Worm (Caenorhabditis elegans): Measurements from ENCODE around the gene srx-93.
A peak's percentile ranks its signal among the peaks of the same experiment; 100 is the strongest.

Gene srx-93

DNA sequence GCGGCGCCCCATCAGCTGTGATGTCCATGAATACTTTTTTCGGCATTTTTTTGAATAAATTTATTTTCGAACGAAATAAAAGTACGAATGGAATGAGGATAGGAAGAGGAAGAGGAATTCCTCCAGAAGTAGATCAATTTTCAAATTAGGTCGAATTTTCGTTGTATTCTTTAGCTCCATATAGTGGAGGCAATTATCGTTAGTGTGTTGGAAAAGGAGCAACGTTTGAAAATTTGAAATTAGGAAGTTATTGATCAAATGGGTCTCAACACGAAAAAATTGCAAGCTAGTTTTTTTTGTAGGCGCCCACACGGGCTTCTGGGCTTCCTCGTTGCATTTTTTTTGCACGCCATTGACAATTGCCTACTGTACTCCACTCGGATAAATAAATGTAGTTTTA, 28.4 kb downstream of the srx-93 start, which contains the start of gene T22F3.12:
Gene T22F3.12 (minus strand): TSS at position 101 of the 400 bp plus-strand sequence.
- TF ChIP-seq nhr-12 (tag; optimal IDR thresholded peaks at IDR 0.05): no peak
- no peak for TF ChIP-seq skn-1 (tag; optimal IDR thresholded peaks at IDR 0.05)
- no peak for TF ChIP-seq lin-11 (tag; optimal IDR thresholded peaks at IDR 0.05)
- no peak for TF ChIP-seq zag-1 (tag; optimal IDR thresholded peaks at IDR 0.05)
- TF ChIP-seq nhr-23 (tag; optimal IDR thresholded peaks at IDR 0.05): no peak
- no peak for TF ChIP-seq lin-39 (tag; optimal IDR thresholded peaks at IDR 0.05)
- no peak for TF ChIP-seq unc-62 (GFP tag; optimal IDR thresholded peaks at IDR 0.05)
- no peak for TF ChIP-seq F13H6.1 (tag; optimal IDR thresholded peaks at IDR 0.05)
- TF ChIP-seq lin-13 (GFP tag; optimal IDR thresholded peaks at IDR 0.05): no peak
- no peak for TF ChIP-seq aly-2 (tag; optimal IDR thresholded peaks at IDR 0.05)
- TF ChIP-seq mdl-1 (tag; optimal IDR thresholded peaks at IDR 0.05): no peak
- TF ChIP-seq Y55F3AM.14 (GFP tag; optimal IDR thresholded peaks at IDR 0.05): no peak
- no peak for TF ChIP-seq nhr-21 (tag; optimal IDR thresholded peaks at IDR 0.05)
- no peak for TF ChIP-seq lsy-2 (tag; optimal IDR thresholded peaks at IDR 0.05)
- no peak for TF ChIP-seq nhr-77 (tag; optimal IDR thresholded peaks at IDR 0.05)
- no peak for TF ChIP-seq nhr-237 (tag; optimal IDR thresholded peaks at IDR 0.05)
- TF ChIP-seq alr-1 (tag; optimal IDR thresholded peaks at IDR 0.05): no peak
- TF ChIP-seq gmeb-1 (tag; optimal IDR thresholded peaks at IDR 0.05): no peak
- no peak for TF ChIP-seq peb-1 (tag; optimal IDR thresholded peaks at IDR 0.05)

DNA sequence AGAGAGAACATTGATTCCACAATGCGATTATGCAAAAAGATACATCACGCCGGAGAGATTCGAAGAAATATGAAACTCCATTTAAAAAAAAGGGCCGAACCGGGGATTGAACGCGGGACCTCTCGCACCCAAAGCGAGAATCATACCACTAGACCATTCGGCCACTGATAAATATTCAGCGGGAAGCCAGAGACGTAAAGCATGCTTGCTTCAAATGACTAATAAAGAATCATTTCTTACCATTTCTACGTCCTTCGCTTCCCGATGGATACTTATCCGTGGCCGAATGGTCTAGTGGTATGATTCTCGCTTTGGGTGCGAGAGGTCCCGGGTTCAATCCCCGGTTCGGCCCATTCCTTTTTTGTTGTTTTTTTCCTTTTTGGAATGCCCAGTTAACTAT, 32.3 kb downstream of the srx-93 start:
- TF ChIP-seq ceh-16 (tag; optimal IDR thresholded peaks at IDR 0.05): no peak
- TF ChIP-seq unc-55 (GFP tag; optimal IDR thresholded peaks at IDR 0.05): no peak
- no peak for TF ChIP-seq crh-2 (tag; optimal IDR thresholded peaks at IDR 0.05)
- no peak for TF ChIP-seq C34F6.9 (tag; optimal IDR thresholded peaks at IDR 0.05)
- TF ChIP-seq gmeb-1 (tag; optimal IDR thresholded peaks at IDR 0.05): no peak
- TF ChIP-seq dmd-4 (tag; optimal IDR thresholded peaks at IDR 0.05): no peak
- TF ChIP-seq mbf-1 (tag; optimal IDR thresholded peaks at IDR 0.05): no peak
- no peak for TF ChIP-seq R02D3.7 (tag; optimal IDR thresholded peaks at IDR 0.05)
- no peak for TF ChIP-seq nhr-25 (tag; optimal IDR thresholded peaks at IDR 0.05)
- no peak for TF ChIP-seq lsy-2 (tag; optimal IDR thresholded peaks at IDR 0.05)
- TF ChIP-seq mab-5 (tag; optimal IDR thresholded peaks at IDR 0.05): no peak
- no peak for TF ChIP-seq nhr-12 (tag; optimal IDR thresholded peaks at IDR 0.05)

DNA sequence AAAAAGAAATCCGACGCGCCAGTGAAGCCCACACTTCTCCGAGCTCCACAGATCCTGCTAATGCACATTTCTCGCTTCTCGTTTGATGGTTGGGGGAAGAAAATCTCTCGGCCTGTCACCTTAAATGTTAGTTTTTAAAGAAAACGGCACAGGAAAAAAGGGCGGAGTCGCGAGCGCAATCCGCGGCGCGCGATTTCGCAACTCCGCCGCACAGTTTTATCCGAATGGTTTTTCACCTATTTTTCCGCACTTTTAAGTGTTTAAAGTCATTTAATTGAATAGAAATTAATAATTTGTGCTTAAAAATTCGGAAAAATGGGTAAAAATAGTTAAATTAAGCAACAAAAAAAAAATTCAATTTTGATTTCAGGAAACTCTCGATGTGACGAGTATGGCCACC, 32.9 kb downstream of the srx-93 start:
- TF ChIP-seq F13H6.1 (tag; optimal IDR thresholded peaks at IDR 0.05) (peak; percentile 28), unc-55 (GFP tag; optimal IDR thresholded peaks at IDR 0.05) (peak; percentile 44), lsy-2 (tag; optimal IDR thresholded peaks at IDR 0.05) (peak in 1 of 2 experiments; percentile 32), gmeb-1 (tag; optimal IDR thresholded peaks at IDR 0.05) (peak; percentile 40), ztf-11 (tag; optimal IDR thresholded peaks at IDR 0.05) (no peak), sma-9 (GFP tag; optimal IDR thresholded peaks at IDR 0.05) (peak; percentile 32), sma-9 (tag; optimal IDR thresholded peaks at IDR 0.05) (no peak), Y55F3AM.14 (GFP tag; optimal IDR thresholded peaks at IDR 0.05) (no peak), nhr-23 (tag; optimal IDR thresholded peaks at IDR 0.05) (no peak), peb-1 (tag; optimal IDR thresholded peaks at IDR 0.05) (no peak), lin-13 (GFP tag; optimal IDR thresholded peaks at IDR 0.05) (peak; percentile 18), crh-2 (tag; optimal IDR thresholded peaks at IDR 0.05) (peak; percentile 21), dmd-4 (tag; optimal IDR thresholded peaks at IDR 0.05) (no peak), lin-11 (tag; optimal IDR thresholded peaks at IDR 0.05) (peak; percentile 37), sma-3 (GFP tag; optimal IDR thresholded peaks at IDR 0.05) (peak; percentile 28)

- peak; percentile 34 for TF ChIP-seq nhr-129 (tag; optimal IDR thresholded peaks at IDR 0.05)
- no peak for TF ChIP-seq elt-1 (tag; optimal IDR thresholded peaks at IDR 0.05)
- TF ChIP-seq unc-62 (GFP tag; optimal IDR thresholded peaks at IDR 0.05): no peak
- no peak for TF ChIP-seq fos-1 (tag; optimal IDR thresholded peaks at IDR 0.05)
- TF ChIP-seq lin-13 (GFP tag; optimal IDR thresholded peaks at IDR 0.05): no peak
- TF ChIP-seq lsy-2 (tag; optimal IDR thresholded peaks at IDR 0.05): peak in 1 of 2 experiments; percentile 27
- no peak for TF ChIP-seq Y55F3AM.14 (GFP tag; optimal IDR thresholded peaks at IDR 0.05)
- peak; percentile 42 for TF ChIP-seq unc-55 (GFP tag; optimal IDR thresholded peaks at IDR 0.05)
- no peak for TF ChIP-seq elt-3 (tag; optimal IDR thresholded peaks at IDR 0.05)
- peak; percentile 6 for TF ChIP-seq sma-9 (GFP tag; optimal IDR thresholded peaks at IDR 0.05)
- TF ChIP-seq sma-9 (tag; optimal IDR thresholded peaks at IDR 0.05): no peak
- peak; percentile 40 for TF ChIP-seq C34F6.9 (tag; optimal IDR thresholded peaks at IDR 0.05)
- TF ChIP-seq nhr-23 (tag; optimal IDR thresholded peaks at IDR 0.05): no peak
- no peak for TF ChIP-seq mdl-1 (tag; optimal IDR thresholded peaks at IDR 0.05)
Observed at ce11 chrV:3586014-3586689, 34.4 kb downstream of the srx-93 start, which contains the start of the genes rpl-11.1 and T22F3.2. TSS of gene rpl-11.1 (minus strand) at chrV:3586064. TSS of gene T22F3.2 (plus strand) at chrV:3586639.

All from whole organism, L2 larva.